Worm (Caenorhabditis elegans): Measurements from ENCODE around the gene F35F10.5.

ce11 chrV:3279138-3279537 is 5.6 kb upstream of the F35F10.5 start:
- TF ChIP-seq T07F8.4 (tag; optimal IDR thresholded peaks at IDR 0.05), result no peak
- TF ChIP-seq madf-3 (GFP tag; IDR thresholded peaks at IDR 0.05), result no peak
- no peak for TF ChIP-seq sea-2 (GFP tag; IDR thresholded peaks at IDR 0.05)

Measured in whole organism, young adult.